Worm (Caenorhabditis elegans) whole organism, young adult: ENCODE data around the gene Y22D7AR.3.

ENCODE experiments used
- B0035.1 ChIP-seq: sonication (generic microtip); optimal IDR thresholded peaks from 2 replicates; lab custom pipeline; 2016; ENCODE audit warnings: missing genetic modification characterization, mild to moderate bottlenecking, missing compliant biosample characterization, missing genotype, missing genetic modification reagents
- B0336.3 ChIP-seq: fragments of 200-800 bp; sonication (Bioruptor generic); IDR thresholded peaks from 2 replicates; pipeline ENCODE4 v1.3.6; 2022; ENCODE audit warnings: missing genetic modification characterization, missing compliant biosample characterization
- F33H1.4 ChIP-seq: fragments of 200-800 bp; sonication (Bioruptor generic); IDR thresholded peaks from 2 replicates; pipeline ENCODE4 v1.3.6; 2022; ENCODE audit warnings: missing genetic modification reagents, missing genetic modification characterization, missing compliant biosample characterization
- F37B4.10 ChIP-seq: fragments of 200-800 bp; sonication (Bioruptor generic); IDR thresholded peaks from 2 replicates; pipeline ENCODE4 v1.3.6; 2022; ENCODE audit warnings: missing genetic modification characterization, missing compliant biosample characterization
- F49E8.2 ChIP-seq: sonication (generic microtip); optimal IDR thresholded peaks from 3 replicates; lab custom pipeline; 2017; ENCODE audit warnings: missing genetic modification characterization, mild to moderate bottlenecking, missing compliant biosample characterization, antibody characterized with exemption, moderate library complexity; ENCODE audit not compliant: insufficient read depth
- F55B11.4 ChIP-seq: sonication (generic microtip); optimal IDR thresholded peaks from 2 replicates; lab custom pipeline; 2016; ENCODE audit warnings: missing compliant biosample characterization, missing genetic modification characterization, borderline replicate concordance; ENCODE audit not compliant: insufficient read depth
- F57A8.1 ChIP-seq: fragments of 200-800 bp; sonication (Bioruptor generic); optimal IDR thresholded peaks from 2 replicates; lab custom pipeline; 2018; ENCODE audit warnings: mild to moderate bottlenecking, missing genetic modification characterization, moderate library complexity, missing compliant biosample characterization
- K12H6.12 ChIP-seq: fragments of 200-800 bp; sonication (Bioruptor generic); optimal IDR thresholded peaks from 2 replicates; lab custom pipeline; 2018; ENCODE audit warnings: mild to moderate bottlenecking, missing genetic modification characterization, missing compliant biosample characterization
- Y67H2A.10 ChIP-seq: fragments of 200-800 bp; sonication (Bioruptor generic); conservative IDR thresholded peaks from 2 replicates; pipeline ENCODE4 v1.3.6; 2022; ENCODE audit warnings: missing genetic modification reagents, missing genetic modification characterization, missing compliant biosample characterization
- Y79H2A.3 ChIP-seq: fragments of 200-800 bp; sonication (Bioruptor generic); conservative IDR thresholded peaks from 2 replicates; pipeline ENCODE4 v1.3.6; 2022; ENCODE audit warnings: missing genetic modification reagents, missing genetic modification characterization, missing compliant biosample characterization
- ZK185.1 ChIP-seq: sonication (generic microtip); optimal IDR thresholded peaks from 2 replicates; lab custom pipeline; 2016; ENCODE audit warnings: mild to moderate bottlenecking, missing genetic modification characterization, missing compliant biosample characterization; ENCODE audit not compliant: poor library complexity, severe bottlenecking
- ama-1 ChIP-seq, 3 experiments: fragments of 150-350 bp in 1 of 3; sonication (generic microtip) in 2 of 3; optimal IDR thresholded peaks; 2 replicates each; lab custom pipeline; 2014 to 2018; ENCODE audit warnings: missing biosample characterization in 2 of 3, missing genetic modification characterization in 2 of 3, missing genetic modification reagents in 2 of 3
- aptf-2 ChIP-seq: fragments of 200-800 bp; sonication (Bioruptor generic); conservative IDR thresholded peaks from 2 replicates; pipeline ENCODE4 v1.3.6; 2022; ENCODE audit warnings: missing genetic modification reagents, missing genetic modification characterization, missing compliant biosample characterization
- attf-6 ChIP-seq: fragments of 200-800 bp; sonication (Bioruptor generic); IDR thresholded peaks from 2 replicates; pipeline ENCODE4 v1.3.6; 2022; ENCODE audit warnings: missing genetic modification reagents, missing genetic modification characterization, missing compliant biosample characterization
- bed-2 ChIP-seq: fragments of 200-800 bp; sonication (Bioruptor generic); IDR thresholded peaks from 2 replicates; pipeline ENCODE4 v1.3.6; 2022; ENCODE audit warnings: missing genetic modification reagents, missing genetic modification characterization, missing compliant biosample characterization
- cebp-2 ChIP-seq: fragments of 200-800 bp; sonication (Bioruptor generic); IDR thresholded peaks from 2 replicates; pipeline ENCODE4 v1.3.6; 2022; ENCODE audit warnings: missing genetic modification characterization, missing compliant biosample characterization
- ceh-27 ChIP-seq: fragments of 200-800 bp; sonication (Bioruptor generic); optimal IDR thresholded peaks from 2 replicates; lab custom pipeline; 2018; ENCODE audit warnings: mild to moderate bottlenecking, missing genetic modification characterization, moderate library complexity, missing compliant biosample characterization
- ceh-40 ChIP-seq: fragments of 200-800 bp; sonication (Bioruptor generic); IDR thresholded peaks from 2 replicates; pipeline ENCODE4 v1.3.6; 2022; ENCODE audit warnings: missing genetic modification characterization, missing compliant biosample characterization
- dox-1 ChIP-seq: fragments of 200-800 bp; sonication (Bioruptor generic); IDR thresholded peaks from 2 replicates; pipeline ENCODE4 v1.3.6; 2022; ENCODE audit warnings: missing genetic modification reagents, missing genetic modification characterization, missing compliant biosample characterization
- efl-1 ChIP-seq: fragments of 150-350 bp; optimal IDR thresholded peaks from 2 replicates; lab custom pipeline; 2014; ENCODE audit warnings: missing biosample characterization, missing genetic modification reagents, missing genetic modification characterization
- egl-18 ChIP-seq: fragments of 200-800 bp; sonication (Bioruptor generic); IDR thresholded peaks from 2 replicates; pipeline ENCODE4 v1.3.6; 2022; ENCODE audit warnings: missing genetic modification reagents, missing genetic modification characterization, missing compliant biosample characterization
- egl-44 ChIP-seq: fragments of 200-800 bp; sonication (Bioruptor generic); IDR thresholded peaks from 2 replicates; pipeline ENCODE4 v1.3.6; 2022; ENCODE audit warnings: missing genetic modification reagents, missing genetic modification characterization, missing compliant biosample characterization
- ekl-4 ChIP-seq: fragments of 200-800 bp; sonication (Bioruptor generic); IDR thresholded peaks from 2 replicates; pipeline ENCODE4 v1.3.6; 2022; ENCODE audit warnings: missing genetic modification reagents, missing genetic modification characterization, missing compliant biosample characterization
- hlh-12 ChIP-seq: sonication (generic microtip); optimal IDR thresholded peaks from 2 replicates; lab custom pipeline; 2016; ENCODE audit warnings: missing genetic modification characterization, missing compliant biosample characterization
- hmg-1.2 ChIP-seq: fragments of 200-800 bp; sonication (Bioruptor generic); IDR thresholded peaks from 2 replicates; pipeline ENCODE4 v1.3.6; 2022; ENCODE audit warnings: missing genetic modification reagents, missing genetic modification characterization, missing compliant biosample characterization
- hrde-1 ChIP-seq: sonication (generic microtip); optimal IDR thresholded peaks from 2 replicates; lab custom pipeline; 2016; ENCODE audit warnings: missing genetic modification characterization, mild to moderate bottlenecking, missing compliant biosample characterization, moderate library complexity, missing genotype, missing genetic modification reagents, borderline replicate concordance
- let-526 ChIP-seq: fragments of 200-800 bp; sonication (Bioruptor generic); IDR thresholded peaks from 2 replicates; pipeline ENCODE4 v1.3.6; 2022; ENCODE audit warnings: missing genetic modification reagents, missing genetic modification characterization, missing compliant biosample characterization
- lin-54 ChIP-seq: fragments of 200-800 bp; sonication (Bioruptor generic); optimal IDR thresholded peaks from 2 replicates; lab custom pipeline; 2018; ENCODE audit warnings: mild to moderate bottlenecking, missing genetic modification characterization, missing compliant biosample characterization
- madf-3 ChIP-seq: fragments of 200-800 bp; sonication (Bioruptor generic); IDR thresholded peaks from 2 replicates; pipeline ENCODE4 v1.3.6; 2022; ENCODE audit warnings: missing genetic modification reagents, missing genetic modification characterization, missing compliant biosample characterization
- mel-28 ChIP-seq: sonication (generic microtip); optimal IDR thresholded peaks from 2 replicates; lab custom pipeline; 2016; ENCODE audit warnings: borderline replicate concordance, mild to moderate bottlenecking, missing genetic modification characterization, missing compliant biosample characterization
- nfya-1 ChIP-seq: sonication (generic microtip); optimal IDR thresholded peaks from 2 replicates; lab custom pipeline; 2017; ENCODE audit warnings: antibody characterized with exemption, missing compliant biosample characterization, missing genetic modification characterization, borderline replicate concordance; ENCODE audit not compliant: insufficient read depth
- nfya-2 ChIP-seq: fragments of 200-800 bp; sonication (Bioruptor generic); IDR thresholded peaks from 2 replicates; pipeline ENCODE4 v1.3.6; 2022; ENCODE audit warnings: missing genetic modification reagents, missing genetic modification characterization, missing compliant biosample characterization
- nfyb-1 ChIP-seq: fragments of 200-800 bp; sonication (Bioruptor generic); IDR thresholded peaks from 2 replicates; pipeline ENCODE4 v1.3.6; 2022; ENCODE audit warnings: missing genetic modification reagents, missing genetic modification characterization, missing compliant biosample characterization
- nhr-120 ChIP-seq: fragments of 200-800 bp; sonication (Bioruptor generic); IDR thresholded peaks from 2 replicates; pipeline ENCODE4 v1.3.6; 2022; ENCODE audit warnings: missing genetic modification characterization, missing compliant biosample characterization
- nhr-179 ChIP-seq: sonication (generic microtip); optimal IDR thresholded peaks from 2 replicates; lab custom pipeline; 2016; ENCODE audit warnings: mild to moderate bottlenecking, missing genetic modification characterization, missing compliant biosample characterization
- nhr-90 ChIP-seq: sonication (generic microtip); optimal IDR thresholded peaks from 2 replicates; lab custom pipeline; 2016; ENCODE audit warnings: missing genotype, mild to moderate bottlenecking, missing genetic modification characterization, missing compliant biosample characterization
- rec-8 ChIP-seq, 2 experiments: sonication (generic microtip); optimal IDR thresholded peaks; 2 replicates each; lab custom pipeline; 2016; ENCODE audit warnings: mild to moderate bottlenecking in 2 of 2, missing genetic modification characterization in 2 of 2, missing genetic modification reagents in 2 of 2, missing genotype in 2 of 2, missing biosample characterization in 1 of 2, missing compliant biosample characterization in 1 of 2, moderate library complexity in 1 of 2
- sea-2 ChIP-seq: fragments of 200-800 bp; sonication (Bioruptor generic); IDR thresholded peaks from 2 replicates; pipeline ENCODE4 v1.3.6; 2022; ENCODE audit warnings: missing genetic modification characterization, missing compliant biosample characterization
- snpc-1.3 ChIP-seq: sonication (generic microtip); optimal IDR thresholded peaks from 2 replicates; lab custom pipeline; 2017; ENCODE audit warnings: missing genetic modification characterization, mild to moderate bottlenecking, missing compliant biosample characterization, antibody characterized with exemption, moderate library complexity, missing genotype, missing genetic modification reagents; ENCODE audit not compliant: insufficient read depth
- sptf-2 ChIP-seq: fragments of 200-800 bp; sonication (Bioruptor generic); optimal IDR thresholded peaks from 2 replicates; lab custom pipeline; 2018; ENCODE audit warnings: mild to moderate bottlenecking, missing genetic modification characterization, missing compliant biosample characterization
- tlf-1 ChIP-seq: fragments of 200-800 bp; sonication (Bioruptor generic); optimal IDR thresholded peaks from 2 replicates; lab custom pipeline; 2018; ENCODE audit warnings: mild to moderate bottlenecking, missing genetic modification characterization, missing compliant biosample characterization
- xnd-1 ChIP-seq: sonication (generic microtip); optimal IDR thresholded peaks from 2 replicates; lab custom pipeline; 2016; ENCODE audit warnings: missing genotype, missing genetic modification reagents, missing genetic modification characterization, missing compliant biosample characterization
- zim-3 ChIP-seq: sonication (generic microtip); optimal IDR thresholded peaks from 2 replicates; lab custom pipeline; 2017; ENCODE audit warnings: mild to moderate bottlenecking, missing genetic modification characterization, moderate library complexity, missing compliant biosample characterization
- ztf-3 ChIP-seq: fragments of 200-800 bp; sonication (Bioruptor generic); optimal IDR thresholded peaks from 2 replicates; lab custom pipeline; 2018; ENCODE audit warnings: mild to moderate bottlenecking, missing genetic modification characterization, missing compliant biosample characterization
- ztf-6 ChIP-seq: fragments of 200-800 bp; sonication (Bioruptor generic); IDR thresholded peaks from 2 replicates; pipeline ENCODE4 v1.3.6; 2022; ENCODE audit warnings: missing genetic modification reagents, missing genetic modification characterization, missing compliant biosample characterization

The Y22D7AR.3 gene

ce11 chrIII:1626524-1626923 lies 39.1 kb downstream of the Y22D7AR.3 start, which contains the start of gene Y22D7AL.4 (continued):
- TF ChIP-seq aptf-2 (no peak), F37B4.10 (GFP tag; lab: Robert Waterston, UW) (no peak), ztf-6 (GFP tag; lab: Robert Waterston, UW) (no peak), sea-2 (GFP tag; lab: Robert Waterston, UW) (no peak), nfya-1 (no peak), nfyb-1 (GFP tag; lab: Robert Waterston, UW) (peak; percentile 69; the same call in 1 of the 2 replicates), B0336.3 (GFP tag; lab: Robert Waterston, UW) (no peak), zim-3 (peak; percentile 80), bed-2 (GFP tag; lab: Robert Waterston, UW) (no peak), F57A8.1 (GFP tag; lab: Kevin White, UChicago) (no peak), mel-28 (tag; lab: Kevin White, UChicago) (no peak), hlh-12 (no peak), ztf-3 (GFP tag; lab: Kevin White, UChicago) (no peak), Y79H2A.3 (GFP tag; lab: Robert Waterston, UW) (no peak), hmg-1.2 (GFP tag; lab: Robert Waterston, UW) (no peak), F49E8.2 (tag; lab: Kevin White, UChicago) (no peak), cebp-2 (no peak), nhr-179 (tag; lab: Kevin White, UChicago) (no peak)

- TF ChIP-seq nfya-2 (GFP tag; lab: Robert Waterston, UW) (0 out of 2 replicates have a peak, but pooled peaks have one; percentile 3), F37B4.10 (GFP tag; lab: Robert Waterston, UW) (no peak), nhr-90 (tag; lab: Kevin White, UChicago) (peak; percentile 28), xnd-1 (tag; lab: Kevin White, UChicago) (no peak), attf-6 (GFP tag; lab: Robert Waterston, UW) (0 out of 2 replicates have a peak, but pooled peaks have one; percentile 52), ceh-27 (GFP tag; lab: Kevin White, UChicago) (no peak), rec-8 (tag; optimal IDR thresholded peaks at IDR 0.05; lab: Kevin White, UChicago) (no peak), let-526 (GFP tag; lab: Robert Waterston, UW) (no peak), ama-1 (optimal IDR thresholded peaks at IDR 0.05; lab: Kevin White, UChicago) (no peak), ama-1 (GFP tag; optimal IDR thresholded peaks at IDR 0.05; lab: Kevin White, UChicago) (peak in 1 of 2 experiments; percentile 93), B0035.1 (tag; lab: Kevin White, UChicago) (peak; percentile 14), K12H6.12 (tag; lab: Kevin White, UChicago) (no peak), dox-1 (peak; percentile 50; the same call in 1 of the 2 replicates), ztf-3 (GFP tag; lab: Kevin White, UChicago) (peak; percentile 2), Y67H2A.10 (GFP tag; lab: Robert Waterston, UW) (no peak), ekl-4 (GFP tag; lab: Robert Waterston, UW) (peak; percentile 74), sptf-2 (GFP tag; lab: Kevin White, UChicago) (no peak), F33H1.4 (GFP tag; lab: Robert Waterston, UW) (no peak), F57A8.1 (GFP tag; lab: Kevin White, UChicago) (no peak), egl-18 (no peak), ZK185.1 (tag; lab: Kevin White, UChicago) (no peak), efl-1 (GFP tag; lab: Kevin White, UChicago) (no peak), ceh-40 (0 out of 2 replicates have a peak, but pooled peaks have one; percentile 18), egl-44 (no peak), hrde-1 (tag; lab: Kevin White, UChicago) (peak; percentile 65), lin-54 (GFP tag; lab: Kevin White, UChicago) (peak; percentile 49), snpc-1.3 (no peak), nhr-120 (GFP tag; lab: Robert Waterston, UW) (0 out of 2 replicates have a peak, but pooled peaks have one; percentile 74), madf-3 (GFP tag; lab: Robert Waterston, UW) (peak; percentile 80; the same call in 1 of the 2 replicates), B0336.3 (GFP tag; lab: Robert Waterston, UW) (peak; percentile 79), F55B11.4 (tag; lab: Kevin White, UChicago) (no peak), tlf-1 (GFP tag; lab: Kevin White, UChicago) (no peak)
Observed at ce11 chrIII:1625660-1626275, 39.9 kb downstream of the Y22D7AR.3 start.
